Fruit fly (Drosophila melanogaster) whole organism, larva: ENCODE measurements around the gene Pax.

Experiments
- noc ChIP-seq: fragments of 200-800 bp; sonication (Bioruptor generic); optimal IDR thresholded peaks from 3 replicates; lab custom pipeline; 2019; ENCODE audit warnings: missing biosample characterization, mild to moderate bottlenecking, missing genetic modification characterization, moderate library complexity

Gene Pax

dm6 chr2L:19370046-19370445 lies 56.4 kb downstream of the Pax start, which contains the start of gene CG17349:
Gene CG17349 (plus strand): TSS chr2L:19370445.
- TF ChIP-seq noc (tag; lab: Kevin White, UChicago): no peak

- no peak for TF ChIP-seq noc (tag; lab: Kevin White, UChicago)
Observed at dm6 chr2L:19366730-19367129, 59.7 kb downstream of the Pax start.

dm6 chr2L:19366301-19366700 lies 60.1 kb downstream of the Pax start:
- TF ChIP-seq noc (tag; lab: Kevin White, UChicago): no peak

- TF ChIP-seq noc (tag; lab: Kevin White, UChicago): peak; percentile 59
Observed at dm6 chr2L:19364622-19365021, 61.8 kb downstream of the Pax start.

dm6 chr2L:19364075-19364474 lies 62.3 kb downstream of the Pax start, which contains the start of gene CG13086:
Gene CG13086 (plus strand): TSS chr2L:19364375.
- no peak for TF ChIP-seq noc (tag; lab: Kevin White, UChicago)

dm6 chr2L:19363530-19363929 lies 62.9 kb downstream of the Pax start:
- no peak for TF ChIP-seq noc (tag; lab: Kevin White, UChicago)

- TF ChIP-seq noc (tag; lab: Kevin White, UChicago): no peak
Observed at dm6 chr2L:19362734-19363363, 63.5 kb downstream of the Pax start, which contains the start of gene dnt. Gene dnt (minus strand): TSS chr2L:19363227.

- no peak for TF ChIP-seq noc (tag; lab: Kevin White, UChicago)
Observed at dm6 chr2L:19361632-19362142, 64.7 kb downstream of the Pax start.

dm6 chr2L:19359802-19360429 lies 66.5 kb downstream of the Pax start:
- no peak for TF ChIP-seq noc (tag; lab: Kevin White, UChicago)

- TF ChIP-seq noc (tag; lab: Kevin White, UChicago): no peak
Observed at dm6 chr2L:19358017-19358471, 68.4 kb downstream of the Pax start.
